Worm (Caenorhabditis elegans) whole organism, mixed stage, embryonic: ENCODE measurements around the gene tnc-2.
"Not testable (repeated sequence)": the region's sequence is repeated elsewhere in the genome, so short reads cannot be mapped to it uniquely, and the experiment has no call there.

Experiments
- M03D4.4 ChIP-seq: sonication (generic microtip); optimal IDR thresholded peaks from 2 replicates; lab custom pipeline; 2017; ENCODE audit warnings: mild to moderate bottlenecking, missing genetic modification characterization, missing compliant biosample characterization
- bed-3 ChIP-seq: fragments of 200-800 bp; sonication (Bioruptor generic); optimal IDR thresholded peaks from 3 replicates; lab custom pipeline; 2018; ENCODE audit warnings: mild to moderate bottlenecking, missing genetic modification characterization, moderate library complexity, missing compliant biosample characterization
- blmp-1 ChIP-seq: fragments of 150-350 bp; optimal IDR thresholded peaks from 2 replicates; lab custom pipeline; 2014; ENCODE audit warnings: missing biosample characterization, missing genetic modification characterization
- ceh-43 ChIP-seq: fragments of 200-800 bp; sonication (Bioruptor generic); optimal IDR thresholded peaks from 2 replicates; lab custom pipeline; 2018; ENCODE audit warnings: mild to moderate bottlenecking, missing genetic modification characterization, moderate library complexity, missing compliant biosample characterization
- ceh-83 ChIP-seq: fragments of 200-800 bp; sonication (Bioruptor generic); optimal IDR thresholded peaks from 2 replicates; lab custom pipeline; 2018; ENCODE audit warnings: mild to moderate bottlenecking, missing genetic modification characterization, missing compliant biosample characterization
- ces-1 ChIP-seq: fragments of 150-350 bp; optimal IDR thresholded peaks from 2 replicates; lab custom pipeline; 2014; ENCODE audit warnings: missing biosample characterization, missing genetic modification reagents, missing genetic modification characterization
- cnd-1 ChIP-seq: fragments of 200-800 bp; sonication (Bioruptor generic); optimal IDR thresholded peaks from 2 replicates; lab custom pipeline; 2018; ENCODE audit warnings: mild to moderate bottlenecking, missing genetic modification characterization, missing compliant biosample characterization
- drap-1 ChIP-seq: fragments of 200-800 bp; sonication (Bioruptor generic); optimal IDR thresholded peaks from 3 replicates; lab custom pipeline; 2018; ENCODE audit warnings: mild to moderate bottlenecking, missing genetic modification characterization, missing compliant biosample characterization
- elt-1 ChIP-seq: sonication (generic microtip); optimal IDR thresholded peaks from 2 replicates; lab custom pipeline; 2017; ENCODE audit warnings: missing genetic modification characterization, mild to moderate bottlenecking, missing compliant biosample characterization, antibody characterized with exemption, moderate library complexity, borderline replicate concordance; ENCODE audit not compliant: insufficient read depth
- elt-3 ChIP-seq: fragments of 150-350 bp; optimal IDR thresholded peaks from 2 replicates; lab custom pipeline; 2014; ENCODE audit warnings: missing biosample characterization, missing genetic modification characterization
- flh-1 ChIP-seq: fragments of 200-800 bp; sonication (Bioruptor generic); optimal IDR thresholded peaks from 2 replicates; lab custom pipeline; 2018; ENCODE audit warnings: mild to moderate bottlenecking, missing genetic modification characterization, moderate library complexity, missing compliant biosample characterization
- ham-2 ChIP-seq: fragments of 200-800 bp; sonication (Bioruptor generic); optimal IDR thresholded peaks from 2 replicates; lab custom pipeline; 2018; ENCODE audit warnings: mild to moderate bottlenecking, missing genetic modification characterization, missing compliant biosample characterization
- hlh-1 ChIP-seq: fragments of 150-350 bp; optimal IDR thresholded peaks from 2 replicates; lab custom pipeline; 2014; ENCODE audit warnings: missing biosample characterization, missing genetic modification reagents, missing genetic modification characterization
- lin-13 ChIP-seq: fragments of 150-350 bp; optimal IDR thresholded peaks from 2 replicates; lab custom pipeline; 2014; ENCODE audit warnings: missing biosample characterization, missing genetic modification characterization
- lsy-2 ChIP-seq: fragments of 150-350 bp; optimal IDR thresholded peaks from 2 replicates; lab custom pipeline; 2014; ENCODE audit warnings: missing biosample characterization, missing genetic modification characterization
- mep-1 ChIP-seq: fragments of 150-350 bp; optimal IDR thresholded peaks from 2 replicates; lab custom pipeline; 2017; ENCODE audit warnings: missing biosample characterization, missing genetic modification reagents, missing genetic modification characterization, inconsistent platforms
- mls-2 ChIP-seq: sonication (generic microtip); optimal IDR thresholded peaks from 2 replicates; lab custom pipeline; 2016; ENCODE audit warnings: mild to moderate bottlenecking, missing genetic modification characterization, moderate library complexity, missing compliant biosample characterization
- nhr-12 ChIP-seq: fragments of 150-350 bp; optimal IDR thresholded peaks from 2 replicates; lab custom pipeline; 2014; ENCODE audit warnings: missing biosample characterization, missing genetic modification characterization
- nhr-2 ChIP-seq: fragments of 150-350 bp; optimal IDR thresholded peaks from 2 replicates; lab custom pipeline; 2014; ENCODE audit warnings: missing biosample characterization, missing genetic modification characterization
- nhr-237 ChIP-seq: fragments of 150-350 bp; optimal IDR thresholded peaks from 2 replicates; lab custom pipeline; 2014; ENCODE audit warnings: missing biosample characterization, missing genetic modification characterization
- nhr-28 ChIP-seq: fragments of 150-350 bp; optimal IDR thresholded peaks from 2 replicates; lab custom pipeline; 2014; ENCODE audit warnings: missing biosample characterization, missing genetic modification characterization
- pha-4 ChIP-seq: fragments of 150-350 bp; optimal IDR thresholded peaks from 2 replicates; lab custom pipeline; 2018; ENCODE audit warnings: missing biosample characterization, missing genetic modification reagents, missing genetic modification characterization
- snpc-4 ChIP-seq: fragments of 150-350 bp; optimal IDR thresholded peaks from 2 replicates; lab custom pipeline; 2014; ENCODE audit warnings: missing biosample characterization, missing genetic modification characterization
- sptf-1 ChIP-seq: sonication (generic microtip); optimal IDR thresholded peaks from 2 replicates; lab custom pipeline; 2017; ENCODE audit warnings: mild to moderate bottlenecking, missing genetic modification characterization, moderate library complexity, missing compliant biosample characterization
- tbx-8 ChIP-seq: fragments of 200-800 bp; sonication (Bioruptor generic); optimal IDR thresholded peaks from 2 replicates; lab custom pipeline; 2018; ENCODE audit warnings: mild to moderate bottlenecking, missing genetic modification characterization, moderate library complexity, missing compliant biosample characterization
- unc-120 ChIP-seq: sonication (generic microtip); optimal IDR thresholded peaks from 2 replicates; lab custom pipeline; 2017; ENCODE audit warnings: missing genetic modification characterization, missing compliant biosample characterization; ENCODE audit not compliant: poor library complexity, severe bottlenecking
- unc-39 ChIP-seq: fragments of 150-350 bp; optimal IDR thresholded peaks from 2 replicates; lab custom pipeline; 2014; ENCODE audit warnings: missing biosample characterization, missing genetic modification characterization
- unc-62 ChIP-seq: fragments of 150-350 bp; optimal IDR thresholded peaks from 2 replicates; lab custom pipeline; 2014; ENCODE audit warnings: missing biosample characterization, missing genetic modification reagents, missing genetic modification characterization
- zip-8 ChIP-seq: fragments of 150-350 bp; optimal IDR thresholded peaks from 2 replicates; lab custom pipeline; 2014; ENCODE audit warnings: missing biosample characterization, missing genetic modification characterization
- ztf-11 ChIP-seq: fragments of 150-350 bp; optimal IDR thresholded peaks from 2 replicates; lab custom pipeline; 2014; ENCODE audit warnings: missing biosample characterization, missing genetic modification characterization

Gene tnc-2

DNA sequence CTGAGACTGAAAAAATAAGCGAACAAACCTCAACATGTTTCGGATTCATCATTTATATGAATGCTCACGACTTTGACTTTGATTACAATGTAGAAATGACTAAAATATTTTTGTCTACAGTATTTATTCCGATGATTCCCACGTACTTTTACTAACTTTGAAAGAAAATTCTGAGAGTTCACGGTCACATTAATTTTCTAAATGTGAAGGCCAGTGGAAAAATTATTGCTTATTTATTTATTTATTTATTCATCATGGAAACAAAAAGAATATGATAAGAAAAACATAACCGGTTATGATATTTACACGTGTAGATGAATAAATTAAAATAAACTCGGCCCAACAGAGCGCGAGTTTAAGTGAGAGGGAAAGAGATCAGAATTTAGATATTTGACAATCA, 26.4 kb downstream of the tnc-2 start, which contains the start of gene ZK666.8:
Gene ZK666.8, minus strand, starts transcription at position 101 of the 400 bp plus-strand sequence.
- not testable (repeated sequence) for TF ChIP-seq unc-39 (tag; lab: Kevin White, UChicago); cnd-1 (tag; lab: Kevin White, UChicago); nhr-2
- TF ChIP-seq, all 35 proteins: peak for 0; not testable (repeated sequence) for 35

DNA sequence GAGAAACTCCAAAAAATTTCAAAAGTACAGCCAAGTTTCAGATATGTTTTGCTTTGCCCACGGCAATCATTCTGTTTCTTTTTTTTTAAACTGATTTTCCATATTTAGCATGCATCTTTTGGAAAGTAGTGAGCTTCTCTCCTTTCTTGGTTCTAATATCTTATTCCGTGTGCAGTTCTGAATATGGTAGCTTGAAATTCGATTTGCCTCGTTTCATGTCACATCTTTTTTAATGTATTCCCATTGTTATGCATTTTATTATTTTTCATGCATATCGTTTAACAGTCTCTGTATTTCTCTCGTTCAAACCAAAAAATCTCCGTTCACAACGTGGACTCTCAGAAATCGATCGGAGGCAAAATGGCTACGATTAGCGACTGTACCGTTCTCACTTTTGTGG, 27.8 kb downstream of the tnc-2 start, which contains the start of gene ZK666.14:
Gene ZK666.14, plus strand, starts transcription at position 301 of the 400 bp plus-strand sequence.
- no peak for TF ChIP-seq ham-2
- no peak for TF ChIP-seq ztf-11 (tag; lab: Kevin White, UChicago)
- no peak for TF ChIP-seq mls-2 (tag; lab: Kevin White, UChicago)
- TF ChIP-seq pha-4 (tag; lab: Kevin White, UChicago), result no peak
- no peak for TF ChIP-seq sptf-1
- TF ChIP-seq drap-1 (GFP tag; lab: Kevin White, UChicago), result no peak
- no peak for TF ChIP-seq ceh-43
- no peak for TF ChIP-seq unc-120
- no peak for TF ChIP-seq snpc-4 (tag; lab: Kevin White, UChicago)
- no peak for TF ChIP-seq mep-1 (tag; lab: Kevin White, UChicago)
- no peak for TF ChIP-seq lin-13 (tag; lab: Kevin White, UChicago)
- TF ChIP-seq blmp-1 (tag; lab: Kevin White, UChicago), result no peak
- no peak for TF ChIP-seq elt-3 (tag; lab: Kevin White, UChicago)
- no peak for TF ChIP-seq nhr-237
- no peak for TF ChIP-seq ceh-83 (GFP tag; lab: Kevin White, UChicago)
- TF ChIP-seq lsy-2 (tag; lab: Kevin White, UChicago), result no peak
- TF ChIP-seq zip-8 (tag; lab: Kevin White, UChicago), result no peak
- TF ChIP-seq cnd-1 (tag; lab: Kevin White, UChicago), result no peak

ce11 chrII:10495912-10496311, 29.3 kb downstream of the tnc-2 start, which contains the start of gene ZK666.12:
TSS of gene ZK666.12 (plus strand) at chrII:10496212.
- TF ChIP-seq zip-8 (tag; lab: Kevin White, UChicago), result no peak
- no peak for TF ChIP-seq ces-1 (GFP tag; lab: Kevin White, UChicago)
- TF ChIP-seq ceh-43, result no peak
- no peak for TF ChIP-seq ztf-11 (tag; lab: Kevin White, UChicago)
- TF ChIP-seq elt-3 (tag; lab: Kevin White, UChicago), result no peak
- no peak for TF ChIP-seq drap-1 (GFP tag; lab: Kevin White, UChicago)
- no peak for TF ChIP-seq nhr-12 (tag; lab: Kevin White, UChicago)
- no peak for TF ChIP-seq nhr-28 (tag; lab: Kevin White, UChicago)
- no peak for TF ChIP-seq pha-4 (tag; lab: Kevin White, UChicago)
- TF ChIP-seq cnd-1 (tag; lab: Kevin White, UChicago), result no peak

DNA sequence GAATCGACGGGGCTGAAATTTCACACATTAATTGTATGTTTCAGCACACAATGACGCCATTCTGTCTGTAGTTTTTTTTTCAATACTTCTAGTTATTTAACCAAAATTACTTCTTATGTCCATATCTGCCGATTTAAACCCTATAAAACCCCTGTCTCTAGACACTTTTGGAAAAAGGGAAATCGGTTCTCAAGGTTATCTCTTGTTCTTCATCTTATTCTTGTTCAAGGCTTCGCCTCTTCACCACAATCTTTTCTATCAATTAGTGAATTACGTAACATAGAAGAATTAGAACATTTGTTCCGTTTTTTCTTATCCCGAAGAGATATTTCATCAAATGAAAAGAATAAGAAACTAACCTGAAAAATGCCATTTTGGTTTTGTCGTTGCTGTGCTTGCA, 34.0 kb downstream of the tnc-2 start:
- TF ChIP-seq nhr-2 (no peak), elt-3 (tag; lab: Kevin White, UChicago) (no peak), ceh-43 (no peak), drap-1 (GFP tag; lab: Kevin White, UChicago) (no peak), mls-2 (tag; lab: Kevin White, UChicago) (no peak), ceh-83 (GFP tag; lab: Kevin White, UChicago) (no peak), sptf-1 (no peak), unc-120 (no peak), pha-4 (tag; lab: Kevin White, UChicago) (no peak), nhr-237 (no peak), snpc-4 (tag; lab: Kevin White, UChicago) (no peak)

DNA sequence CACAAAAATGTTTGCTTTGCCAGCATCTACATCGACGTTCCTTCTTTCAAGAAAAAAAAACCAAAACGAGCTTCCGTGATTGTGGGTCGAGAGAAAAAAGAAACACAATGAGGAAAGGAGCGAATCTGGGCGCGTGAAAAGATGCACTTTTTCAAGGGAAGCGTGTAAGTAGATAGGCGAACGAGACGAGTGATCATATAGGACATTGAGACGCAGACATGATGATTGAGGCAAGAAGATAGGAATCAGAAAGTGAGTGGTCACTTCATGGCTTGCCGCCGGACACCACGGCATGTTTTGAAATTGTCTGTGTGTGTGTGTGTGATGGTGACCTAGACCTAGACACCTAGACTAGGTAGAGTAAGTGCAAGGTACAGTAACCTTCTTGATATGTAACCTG, 34.9 kb downstream of the tnc-2 start:
- TF ChIP-seq tbx-8 (GFP tag; lab: Kevin White, UChicago) (no peak), mls-2 (tag; lab: Kevin White, UChicago) (no peak), ham-2 (peak; percentile 27), unc-62 (peak; percentile 57), nhr-237 (no peak), ces-1 (GFP tag; lab: Kevin White, UChicago) (peak; percentile 37), elt-1 (tag; lab: Kevin White, UChicago) (peak; percentile 65), lsy-2 (tag; lab: Kevin White, UChicago) (no peak), blmp-1 (tag; lab: Kevin White, UChicago) (peak; percentile 3)

DNA sequence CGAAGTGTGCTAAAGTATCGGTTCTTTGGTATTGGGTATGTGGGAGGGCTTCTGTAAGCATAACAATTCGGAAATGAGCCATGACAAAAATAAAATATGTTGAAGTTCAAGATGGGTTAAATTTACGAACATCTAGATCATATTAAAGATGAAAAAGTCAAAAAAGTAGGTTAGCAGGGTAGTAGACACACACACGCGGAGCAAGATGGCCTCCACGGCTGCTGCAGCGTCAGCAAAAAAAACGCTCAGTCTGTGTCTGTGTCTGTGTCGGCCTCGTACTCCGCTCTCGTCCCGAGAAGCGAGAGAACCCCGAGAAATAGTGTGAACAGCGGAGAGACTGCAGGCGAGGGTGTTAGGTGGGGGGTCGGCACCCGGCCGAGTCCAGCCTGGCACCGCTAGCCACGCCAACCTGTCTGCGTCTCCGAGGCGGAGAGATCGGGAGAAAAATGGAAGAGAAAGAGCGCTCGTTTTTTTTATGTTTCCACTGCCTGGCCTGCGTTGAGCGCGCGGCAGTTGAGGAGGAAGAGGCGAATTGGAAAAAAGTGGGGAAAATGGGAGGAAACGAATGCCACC, 35.9 kb downstream of the tnc-2 start, which contains the start of gene myrf-1:
Gene myrf-1, minus strand, starts transcription at position 51 of the 573 bp plus-strand sequence.
- peak; percentile 33 for TF ChIP-seq hlh-1 (tag; lab: Kevin White, UChicago)
- TF ChIP-seq unc-120, result peak; percentile 73
- TF ChIP-seq lin-13 (tag; lab: Kevin White, UChicago), result no peak
- TF ChIP-seq sptf-1, result peak; percentile 74
- TF ChIP-seq ces-1 (GFP tag; lab: Kevin White, UChicago), result peak; percentile 58
- TF ChIP-seq ham-2, result peak; percentile 94
- no peak for TF ChIP-seq flh-1
- TF ChIP-seq mls-2 (tag; lab: Kevin White, UChicago), result peak; percentile 68
- peak; percentile 46 for TF ChIP-seq nhr-2
- TF ChIP-seq elt-1 (tag; lab: Kevin White, UChicago), result no peak
- TF ChIP-seq ztf-11 (tag; lab: Kevin White, UChicago), result peak; percentile 76
- peak; percentile 81 for TF ChIP-seq mep-1 (tag; lab: Kevin White, UChicago)
- no peak for TF ChIP-seq nhr-237
- TF ChIP-seq blmp-1 (tag; lab: Kevin White, UChicago), result no peak
- TF ChIP-seq drap-1 (GFP tag; lab: Kevin White, UChicago), result peak; percentile 65
- TF ChIP-seq unc-62, result peak; percentile 39
- no peak for TF ChIP-seq nhr-28 (tag; lab: Kevin White, UChicago)
- peak; percentile 48 for TF ChIP-seq M03D4.4
- TF ChIP-seq bed-3 (GFP tag; lab: Kevin White, UChicago), result no peak
- peak; percentile 61 for TF ChIP-seq cnd-1 (tag; lab: Kevin White, UChicago)
- peak; percentile 33 for TF ChIP-seq lsy-2 (tag; lab: Kevin White, UChicago)
- peak; percentile 44 for TF ChIP-seq pha-4 (tag; lab: Kevin White, UChicago)
- TF ChIP-seq, all 35 proteins: peak for 15
